Fruit fly (Drosophila melanogaster) whole organism, pupa: ENCODE results near the gene gdl.

ENCODE experiments used
- CG10348 ChIP-seq: fragments of 200-800 bp; sonication (Bioruptor generic); IDR thresholded peaks from 2 replicates; pipeline ENCODE4 v1.3.6; 2022; ENCODE audit warnings: missing biosample characterization, missing genetic modification characterization
- CG12605 ChIP-seq: fragments of 200-800 bp; sonication (Bioruptor generic); IDR thresholded peaks from 2 replicates; pipeline ENCODE4 v1.3.6; 2022; ENCODE audit warnings: missing biosample characterization, missing genetic modification characterization
- CG13204 ChIP-seq: fragments of 200-800 bp; sonication (Bioruptor generic); optimal IDR thresholded peaks from 2 replicates; lab custom pipeline; 2018; ENCODE audit warnings: missing biosample characterization, mild to moderate bottlenecking, missing genetic modification characterization, moderate library complexity
- CG14655 ChIP-seq: fragments of 200-800 bp; sonication (Bioruptor generic); optimal IDR thresholded peaks from 3 replicates; lab custom pipeline; 2017; ENCODE audit warnings: mild to moderate bottlenecking, missing biosample characterization, missing genetic modification reagents, missing genetic modification characterization
- CG15710 ChIP-seq: fragments of 200-800 bp; sonication (Bioruptor generic); optimal IDR thresholded peaks from 2 replicates; lab custom pipeline; 2018; ENCODE audit warnings: missing biosample characterization, mild to moderate bottlenecking, missing genetic modification characterization, moderate library complexity
- CG17806 ChIP-seq: fragments of 200-800 bp; sonication (Bioruptor generic); optimal IDR thresholded peaks from 2 replicates; lab custom pipeline; 2018; ENCODE audit warnings: missing biosample characterization, mild to moderate bottlenecking, missing genetic modification characterization, moderate library complexity
- CG32121 ChIP-seq: fragments of 200-800 bp; sonication (Bioruptor generic); IDR thresholded peaks from 2 replicates; pipeline ENCODE4 v1.3.6; 2022; ENCODE audit warnings: missing biosample characterization, missing genetic modification characterization
- CG34367 ChIP-seq: fragments of 200-800 bp; sonication (Bioruptor generic); optimal IDR thresholded peaks from 2 replicates; lab custom pipeline; 2018; ENCODE audit warnings: missing biosample characterization, mild to moderate bottlenecking, missing genetic modification characterization
- CG4496 ChIP-seq: fragments of 200-800 bp; sonication (Bioruptor generic); IDR thresholded peaks from 3 replicates; pipeline ENCODE4 v1.3.6; 2022; ENCODE audit warnings: missing biosample characterization, missing genetic modification characterization
- CG8159 ChIP-seq: fragments of 200-800 bp; sonication (Bioruptor generic); optimal IDR thresholded peaks from 3 replicates; lab custom pipeline; 2018; ENCODE audit warnings: missing biosample characterization, mild to moderate bottlenecking, missing genetic modification characterization, moderate library complexity
- CG8301 ChIP-seq: fragments of 200-800 bp; sonication (Bioruptor generic); optimal IDR thresholded peaks from 2 replicates; lab custom pipeline; 2018; ENCODE audit warnings: missing biosample characterization, mild to moderate bottlenecking, missing genetic modification characterization
- CG9948 ChIP-seq: fragments of 200-800 bp; sonication (Bioruptor generic); optimal IDR thresholded peaks from 2 replicates; lab custom pipeline; 2018; ENCODE audit warnings: missing biosample characterization, mild to moderate bottlenecking, missing genetic modification characterization, moderate library complexity
- D1 ChIP-seq: fragments of 200-800 bp; sonication (Bioruptor generic); optimal IDR thresholded peaks from 2 replicates; lab custom pipeline; 2018; ENCODE audit warnings: missing biosample characterization, mild to moderate bottlenecking, missing genetic modification characterization, moderate library complexity
- EcR ChIP-seq: fragments of 200-800 bp; sonication (Bioruptor generic); optimal IDR thresholded peaks from 3 replicates; lab custom pipeline; 2019; ENCODE audit warnings: missing biosample characterization, missing genetic modification characterization, mild to moderate bottlenecking, moderate library complexity, missing genetic modification reagents
- Ets98B ChIP-seq: fragments of 200-800 bp; sonication (Bioruptor generic); IDR thresholded peaks from 2 replicates; pipeline ENCODE4 v1.3.6; 2022; ENCODE audit warnings: missing biosample characterization, missing genetic modification characterization
- Pif1A ChIP-seq: fragments of 200-800 bp; sonication (Bioruptor generic); optimal IDR thresholded peaks from 3 replicates; lab custom pipeline; 2016; ENCODE audit warnings: missing biosample characterization, missing genetic modification characterization
- Pif1B ChIP-seq: fragments of 200-800 bp; sonication (Bioruptor generic); optimal IDR thresholded peaks from 3 replicates; lab custom pipeline; 2016; ENCODE audit warnings: missing biosample characterization, missing genetic modification characterization
- Snoo ChIP-seq: fragments of 200-800 bp; sonication (Bioruptor generic); optimal IDR thresholded peaks from 3 replicates; lab custom pipeline; 2017; ENCODE audit warnings: missing biosample characterization, mild to moderate bottlenecking, missing genetic modification characterization, inconsistent platforms
- fd96Ca ChIP-seq: fragments of 200-800 bp; sonication (Bioruptor generic); IDR thresholded peaks from 3 replicates; pipeline ENCODE4 v1.3.6; 2022; ENCODE audit warnings: missing biosample characterization, missing genetic modification characterization
- gl ChIP-seq: fragments of 200-800 bp; sonication (Bioruptor generic); optimal IDR thresholded peaks from 2 replicates; lab custom pipeline; 2018; ENCODE audit warnings: missing biosample characterization, mild to moderate bottlenecking, missing genetic modification characterization
- rn ChIP-seq: fragments of 200-800 bp; sonication (Bioruptor generic); IDR thresholded peaks from 2 replicates; pipeline ENCODE4 v1.3.6; 2022; ENCODE audit warnings: missing biosample characterization, missing genetic modification characterization

The gdl gene

DNA sequence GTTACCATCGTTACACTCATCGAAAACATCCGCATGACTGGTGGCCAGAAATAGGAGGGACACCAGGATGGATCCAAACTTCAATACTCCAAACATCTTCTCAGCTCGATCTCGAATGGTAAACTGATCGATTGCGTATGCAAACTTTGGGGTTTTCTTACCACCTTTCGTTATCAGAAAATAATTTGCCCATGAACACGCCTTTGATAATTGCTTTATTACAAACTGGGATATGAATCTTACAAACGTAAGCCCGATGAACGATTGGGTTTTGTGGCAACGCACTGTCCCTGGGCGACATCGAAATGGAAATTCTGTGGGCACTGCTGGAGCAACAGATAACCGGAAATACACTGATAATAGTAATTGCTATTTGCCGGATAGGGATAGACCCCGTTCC is 17.5 kb downstream of the gdl start, which contains the start of gene CG33985:
Gene CG33985 (minus strand): TSS at position 101 of the 400 bp plus-strand sequence.
- TF ChIP-seq CG17806 (tag; lab: Kevin White, UChicago) = no peak
- TF ChIP-seq CG13204 (GFP tag; lab: Kevin White, UChicago) = no peak
- TF ChIP-seq Pif1B (GFP tag; lab: Kevin White, UChicago) = no peak
- no peak for TF ChIP-seq CG9948
- TF ChIP-seq fd96Ca (GFP tag; lab: Robert Waterston, UW) = no peak
- TF ChIP-seq CG10348 (GFP tag; lab: Robert Waterston, UW) = no peak
- TF ChIP-seq CG15710 (tag; lab: Kevin White, UChicago) = no peak
- TF ChIP-seq D1 (tag; lab: Kevin White, UChicago) = no peak
- TF ChIP-seq EcR (GFP tag; lab: Kevin White, UChicago) = no peak
- TF ChIP-seq CG34367 (tag; lab: Kevin White, UChicago) = no peak
- TF ChIP-seq CG12605 (GFP tag; lab: Robert Waterston, UW) = no peak
- no peak for TF ChIP-seq gl (tag; lab: Kevin White, UChicago)
- no peak for TF ChIP-seq CG4496 (GFP tag; lab: Robert Waterston, UW)
- no peak for TF ChIP-seq CG8159 (tag; lab: Kevin White, UChicago)

DNA sequence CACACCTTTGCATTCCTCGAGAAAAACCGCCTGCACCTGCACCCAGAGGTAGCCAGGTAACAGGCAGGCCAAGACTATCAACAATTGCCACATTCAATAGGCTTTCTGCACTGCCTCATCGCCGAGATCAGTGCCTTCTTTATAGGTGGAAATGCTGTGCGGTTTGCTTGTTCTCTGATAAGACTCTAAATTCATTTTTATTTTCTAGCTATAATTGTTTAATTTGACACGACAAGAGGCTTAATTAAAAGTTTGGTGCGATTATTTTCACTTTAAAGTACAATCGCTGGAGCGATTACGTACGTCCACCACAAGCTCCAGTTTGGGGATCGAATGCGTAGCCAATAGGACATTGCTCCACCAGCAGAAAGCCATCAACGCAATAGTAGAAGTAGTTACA is 18.2 kb downstream of the gdl start, which contains the start of gene CG42729:
Gene CG42729 (minus strand): TSS at position 101 of the 400 bp plus-strand sequence.
- TF ChIP-seq CG10348 (GFP tag; lab: Robert Waterston, UW) = no peak
- TF ChIP-seq EcR (GFP tag; lab: Kevin White, UChicago) = no peak
- TF ChIP-seq CG4496 (GFP tag; lab: Robert Waterston, UW) = no peak
- no peak for TF ChIP-seq CG34367 (tag; lab: Kevin White, UChicago)
- no peak for TF ChIP-seq CG13204 (GFP tag; lab: Kevin White, UChicago)
- TF ChIP-seq Pif1B (GFP tag; lab: Kevin White, UChicago) = no peak
- no peak for TF ChIP-seq fd96Ca (GFP tag; lab: Robert Waterston, UW)
- no peak for TF ChIP-seq CG14655
- no peak for TF ChIP-seq CG12605 (GFP tag; lab: Robert Waterston, UW)
- no peak for TF ChIP-seq Ets98B (GFP tag; lab: Robert Waterston, UW)
- TF ChIP-seq D1 (tag; lab: Kevin White, UChicago) = no peak
- no peak for TF ChIP-seq CG9948
- no peak for TF ChIP-seq Snoo (tag; lab: Kevin White, UChicago)
- TF ChIP-seq CG32121 (GFP tag; lab: Robert Waterston, UW) = no peak
- no peak for TF ChIP-seq CG15710 (tag; lab: Kevin White, UChicago)

DNA sequence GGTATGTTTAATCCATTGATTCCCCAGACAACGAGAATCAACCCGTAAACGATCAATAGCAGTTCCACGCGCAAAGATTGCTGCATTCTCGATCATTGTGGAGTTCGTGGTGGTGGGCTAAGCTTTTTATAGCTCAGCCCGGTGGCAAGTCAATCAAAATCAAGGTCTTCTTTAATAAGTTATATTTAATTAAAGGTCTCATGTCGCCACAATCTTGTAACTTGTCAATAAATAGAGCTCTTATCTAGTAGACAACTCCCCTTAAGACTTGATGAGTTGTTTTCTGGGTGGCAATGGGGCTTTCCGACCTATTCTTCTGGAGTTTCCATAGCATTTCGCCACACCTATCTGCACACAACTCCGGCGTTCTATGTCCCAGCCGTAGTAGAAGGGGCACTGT is 18.9 kb downstream of the gdl start, which contains the start of gene CG42728:
Gene CG42728 (minus strand): TSS at position 101 of the 400 bp plus-strand sequence.
- TF ChIP-seq CG4496 (GFP tag; lab: Robert Waterston, UW) (no peak), CG10348 (GFP tag; lab: Robert Waterston, UW) (no peak), Ets98B (GFP tag; lab: Robert Waterston, UW) (no peak), CG8301 (tag; lab: Kevin White, UChicago) (no peak), Pif1B (GFP tag; lab: Kevin White, UChicago) (no peak), CG32121 (GFP tag; lab: Robert Waterston, UW) (no peak), Pif1A (GFP tag; lab: Kevin White, UChicago) (no peak), CG34367 (tag; lab: Kevin White, UChicago) (no peak), gl (tag; lab: Kevin White, UChicago) (no peak), CG14655 (no peak), CG12605 (GFP tag; lab: Robert Waterston, UW) (no peak), CG13204 (GFP tag; lab: Kevin White, UChicago) (no peak), rn (GFP tag; lab: Robert Waterston, UW) (no peak), EcR (GFP tag; lab: Kevin White, UChicago) (no peak), CG17806 (tag; lab: Kevin White, UChicago) (no peak), CG8159 (tag; lab: Kevin White, UChicago) (no peak), fd96Ca (GFP tag; lab: Robert Waterston, UW) (no peak), Snoo (tag; lab: Kevin White, UChicago) (no peak), D1 (tag; lab: Kevin White, UChicago) (no peak), CG15710 (tag; lab: Kevin White, UChicago) (no peak)
- TF ChIP-seq, all 21 proteins: peak for 0

DNA sequence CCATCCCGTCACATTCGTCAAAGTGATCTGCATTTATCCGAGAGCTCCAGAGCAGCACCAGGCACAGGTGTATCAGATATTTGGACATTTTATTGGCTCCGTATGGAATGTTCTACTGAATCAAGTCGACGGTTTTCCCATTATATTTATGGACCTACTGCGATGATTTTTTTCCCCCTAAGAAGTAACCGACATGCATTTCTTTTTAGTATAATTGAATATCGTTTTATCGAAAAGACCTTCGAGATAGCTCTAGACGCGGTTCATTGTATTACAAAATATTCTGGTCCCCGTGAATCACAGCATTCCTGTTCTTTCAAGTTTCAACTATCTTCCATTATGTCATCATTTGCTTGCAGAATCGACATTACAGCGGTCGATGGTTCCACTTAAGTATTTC is 19.9 kb downstream of the gdl start, which contains the start of gene obst-H:
Gene obst-H (minus strand): TSS at position 101 of the 400 bp plus-strand sequence.
- TF ChIP-seq CG4496 (GFP tag; lab: Robert Waterston, UW) (no peak), gl (tag; lab: Kevin White, UChicago) (no peak), CG32121 (GFP tag; lab: Robert Waterston, UW) (no peak), EcR (GFP tag; lab: Kevin White, UChicago) (no peak), Pif1B (GFP tag; lab: Kevin White, UChicago) (no peak), CG34367 (tag; lab: Kevin White, UChicago) (no peak), Pif1A (GFP tag; lab: Kevin White, UChicago) (no peak), CG15710 (tag; lab: Kevin White, UChicago) (no peak), CG10348 (GFP tag; lab: Robert Waterston, UW) (no peak), CG8301 (tag; lab: Kevin White, UChicago) (no peak), CG14655 (no peak), fd96Ca (GFP tag; lab: Robert Waterston, UW) (no peak), D1 (tag; lab: Kevin White, UChicago) (no peak), CG17806 (tag; lab: Kevin White, UChicago) (no peak), CG8159 (tag; lab: Kevin White, UChicago) (no peak), CG13204 (GFP tag; lab: Kevin White, UChicago) (no peak), rn (GFP tag; lab: Robert Waterston, UW) (no peak), CG12605 (GFP tag; lab: Robert Waterston, UW) (no peak), Ets98B (GFP tag; lab: Robert Waterston, UW) (no peak), Snoo (tag; lab: Kevin White, UChicago) (no peak)

DNA sequence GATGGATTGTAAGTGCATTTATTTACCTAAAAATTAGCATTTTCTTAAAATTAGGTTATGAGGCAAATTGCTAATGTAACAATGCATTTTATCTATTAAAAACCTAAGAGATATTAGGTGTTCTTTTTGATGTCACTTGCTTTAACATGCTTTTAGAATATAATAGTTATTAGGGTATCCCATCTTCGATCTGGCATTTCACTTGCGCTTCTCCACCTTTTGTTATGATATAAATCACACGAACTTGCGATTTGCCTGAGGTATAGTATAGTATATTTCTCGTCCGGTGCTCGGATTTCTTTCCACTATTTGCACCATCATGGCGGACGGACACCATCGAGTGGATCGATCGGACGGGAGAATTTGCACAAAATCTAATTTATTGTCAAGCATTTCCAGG is 20.8 kb downstream of the gdl start:
- TF ChIP-seq CG9948 (no peak), EcR (GFP tag; lab: Kevin White, UChicago) (no peak), CG12605 (GFP tag; lab: Robert Waterston, UW) (no peak), CG4496 (GFP tag; lab: Robert Waterston, UW) (no peak), CG34367 (tag; lab: Kevin White, UChicago) (no peak), CG8301 (tag; lab: Kevin White, UChicago) (no peak), gl (tag; lab: Kevin White, UChicago) (no peak), Pif1A (GFP tag; lab: Kevin White, UChicago) (no peak), CG15710 (tag; lab: Kevin White, UChicago) (no peak), CG17806 (tag; lab: Kevin White, UChicago) (no peak), Pif1B (GFP tag; lab: Kevin White, UChicago) (no peak), Snoo (tag; lab: Kevin White, UChicago) (no peak)
